Worm (Caenorhabditis elegans) whole organism, mixed stage, embryonic: ENCODE measurements around the gene ech-9.

Source experiments
- blmp-1 ChIP-seq: fragments of 150-350 bp; optimal IDR thresholded peaks from 2 replicates; lab custom pipeline; 2014; ENCODE audit warnings: missing biosample characterization, missing genetic modification characterization
- elt-1 ChIP-seq: sonication (generic microtip); optimal IDR thresholded peaks from 2 replicates; lab custom pipeline; 2017; ENCODE audit warnings: missing genetic modification characterization, mild to moderate bottlenecking, missing compliant biosample characterization, antibody characterized with exemption, moderate library complexity, borderline replicate concordance; ENCODE audit not compliant: insufficient read depth
- mab-5 ChIP-seq: fragments of 150-350 bp; optimal IDR thresholded peaks from 2 replicates; lab custom pipeline; 2014; ENCODE audit warnings: missing biosample characterization, missing genetic modification characterization
- nhr-237 ChIP-seq: fragments of 150-350 bp; optimal IDR thresholded peaks from 2 replicates; lab custom pipeline; 2014; ENCODE audit warnings: missing biosample characterization, missing genetic modification characterization
- ztf-11 ChIP-seq: fragments of 150-350 bp; optimal IDR thresholded peaks from 2 replicates; lab custom pipeline; 2014; ENCODE audit warnings: missing biosample characterization, missing genetic modification characterization

DNA sequence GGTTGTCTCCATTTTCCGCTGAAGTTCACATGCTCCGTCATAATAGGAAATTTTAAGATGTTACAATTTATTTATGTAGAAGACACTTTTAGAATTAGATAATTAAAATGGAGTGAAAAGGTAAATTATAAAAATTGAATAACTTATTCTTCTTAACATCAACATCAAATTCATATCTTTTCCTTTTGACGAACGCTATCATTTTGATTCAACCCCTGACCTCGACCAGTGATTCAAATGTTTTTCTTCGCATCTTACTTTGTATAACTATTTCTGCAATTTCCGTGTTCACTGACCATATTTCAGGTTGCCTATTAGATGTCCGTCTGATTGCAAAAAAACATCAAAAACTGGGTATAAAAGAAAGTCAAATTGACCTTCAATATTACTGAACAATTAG, 41.8 kb upstream of the ech-9 start, which contains the start of gene Y43C5A.7:
- TF ChIP-seq elt-1 (tag; lab: Kevin White, UChicago) = no peak
- no peak for TF ChIP-seq ztf-11 (tag; lab: Kevin White, UChicago)
- no peak for TF ChIP-seq nhr-237
- TF ChIP-seq blmp-1 = no peak
- no peak for TF ChIP-seq mab-5 (tag; lab: Kevin White, UChicago)
